Fruit fly (Drosophila melanogaster) whole organism, embryonic: ENCODE data around the gene CG14515.

Experiments
- CG14014 ChIP-seq: fragments of 200-800 bp; sonication (Bioruptor generic); IDR thresholded peaks from 2 replicates; pipeline ENCODE4 v1.3.6; 2022; ENCODE audit warnings: missing biosample characterization, missing genetic modification characterization
- CG4282 ChIP-seq: fragments of 200-800 bp; sonication (Bioruptor generic); optimal IDR thresholded peaks from 2 replicates; lab custom pipeline; 2016; ENCODE audit warnings: missing biosample characterization, missing genetic modification characterization
- CG5245 ChIP-seq: fragments of 200-800 bp; sonication (Bioruptor generic); optimal IDR thresholded peaks from 3 replicates; lab custom pipeline; 2016; ENCODE audit warnings: missing biosample characterization, missing genetic modification characterization
- CTCF ChIP-seq: fragments of 200-800 bp; sonication (Bioruptor generic); optimal IDR thresholded peaks from 2 replicates; lab custom pipeline; 2017; ENCODE audit warnings: missing biosample characterization, mild to moderate bottlenecking, missing genetic modification characterization, moderate library complexity
- Dp ChIP-seq: fragments of 200-800 bp; sonication (Bioruptor generic); optimal IDR thresholded peaks from 2 replicates; lab custom pipeline; 2018; ENCODE audit warnings: missing biosample characterization, mild to moderate bottlenecking, missing genetic modification characterization, moderate library complexity
- E2f2 ChIP-seq: fragments of 200-800 bp; sonication (Bioruptor generic); IDR thresholded peaks from 2 replicates; pipeline ENCODE4 v1.3.6; 2022; ENCODE audit warnings: missing biosample characterization, missing genetic modification characterization
- TFAM ChIP-seq: fragments of 200-800 bp; sonication (Bioruptor generic); optimal IDR thresholded peaks from 2 replicates; lab custom pipeline; 2017; ENCODE audit warnings: missing biosample characterization, missing genetic modification characterization, inconsistent platforms
- corto ChIP-seq: fragments of 200-800 bp; sonication (Bioruptor generic); optimal IDR thresholded peaks from 2 replicates; lab custom pipeline; 2016; ENCODE audit warnings: missing biosample characterization, mild to moderate bottlenecking, missing genetic modification characterization, moderate library complexity
- da ChIP-seq: fragments of 200-800 bp; sonication (Bioruptor generic); optimal IDR thresholded peaks from 2 replicates; lab custom pipeline; 2016; ENCODE audit warnings: missing biosample characterization, missing genetic modification characterization
- wor ChIP-seq: fragments of 200-800 bp; sonication (Bioruptor generic); IDR thresholded peaks from 2 replicates; pipeline ENCODE4 v1.3.6; 2022; ENCODE audit warnings: missing biosample characterization, missing genetic modification characterization

DNA sequence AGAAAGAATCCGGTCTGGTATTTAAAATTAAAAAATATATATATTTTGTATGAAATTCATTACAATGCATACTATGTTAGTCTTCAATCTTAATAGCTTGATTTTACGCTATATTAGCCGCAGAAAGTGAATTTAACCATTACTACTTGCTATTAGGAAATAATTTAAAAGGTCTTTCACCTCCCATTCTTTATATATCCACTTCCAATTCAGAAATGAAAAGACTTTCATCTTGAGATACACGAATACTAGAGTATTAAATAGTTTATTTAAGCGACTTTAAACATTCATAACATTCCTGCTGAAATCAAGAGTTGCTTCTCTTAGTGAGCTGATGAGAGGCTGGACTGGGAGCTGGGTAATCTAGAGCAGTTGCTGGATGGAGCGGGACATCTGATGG is 47.4 kb downstream of the CG14515 start, which contains the start of gene CG31445:
- TF ChIP-seq E2f2 (GFP tag; lab: Robert Waterston, UW) (no peak), wor (no peak), CG5245 (GFP tag; lab: Kevin White, UChicago) (no peak), Dp (GFP tag; lab: Kevin White, UChicago) (no peak), CG14014 (no peak), corto (GFP tag; lab: Kevin White, UChicago) (no peak), da (no peak), CTCF (no peak), CG4282 (GFP tag; lab: Kevin White, UChicago) (no peak), TFAM (GFP tag; lab: Kevin White, UChicago) (no peak)
